Fruit fly (Drosophila melanogaster) S2 (cell line): ENCODE measurements around the gene trx.

Experiments used
- CG8478 ChIP-seq: fragments of >200 bp; optimal IDR thresholded peaks from 2 replicates; lab custom pipeline; 2018
- CTCF ChIP-seq, 2 experiments: fragments of >200 bp; optimal IDR thresholded peaks; 2 replicates each; lab custom pipeline; 2018

dm6 chr3R:14329549-14329948 lies 42.8 kb upstream of the trx start:
- TF ChIP-seq CG8478 (lab: Kevin White, UChicago), result no peak
- no peak for TF ChIP-seq CTCF (optimal IDR thresholded peaks at IDR 0.05; lab: Kevin White, UChicago)
